Fruit fly (Drosophila melanogaster): ENCODE data around the gene Dh31.

Gene Dh31

DNA sequence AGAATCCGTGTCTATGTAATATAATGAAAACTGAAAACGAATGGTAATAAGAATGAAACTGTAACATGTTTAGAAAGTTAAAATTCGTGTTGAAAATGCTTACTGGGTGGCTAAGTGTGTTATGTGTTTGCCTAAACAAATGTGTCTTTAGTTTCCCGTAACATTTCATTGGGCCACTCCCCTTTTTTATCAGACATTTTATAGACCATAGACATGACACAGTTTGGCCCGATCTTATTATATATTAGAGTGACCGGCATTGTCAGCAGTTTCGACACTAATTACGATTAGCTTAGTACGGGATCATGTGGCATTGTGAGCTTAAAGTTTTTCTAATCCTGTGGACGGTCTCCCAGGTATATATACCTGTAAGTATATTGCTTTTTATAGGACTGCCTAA is 29.6 kb downstream of the Dh31 start, which contains the start of gene CheA29a:
TSS of gene CheA29a (plus strand) at position 301 of the 400 bp plus-strand sequence.
- TF ChIP-seq br (GFP tag; optimal IDR thresholded peaks at IDR 0.05): no peak
- no peak for TF ChIP-seq OdsH (GFP tag; optimal IDR thresholded peaks at IDR 0.05)
- TF ChIP-seq pan (optimal IDR thresholded peaks at IDR 0.05): no peak
- TF ChIP-seq rgr (GFP tag; optimal IDR thresholded peaks at IDR 0.05): no peak
- no peak for TF ChIP-seq psq (GFP tag; optimal IDR thresholded peaks at IDR 0.05)
- no peak for TF ChIP-seq tai (GFP tag; optimal IDR thresholded peaks at IDR 0.05)
- TF ChIP-seq brk (GFP tag; optimal IDR thresholded peaks at IDR 0.05): no peak
- no peak for TF ChIP-seq Myc (optimal IDR thresholded peaks at IDR 0.05)
- no peak for TF ChIP-seq Hr83 (GFP tag; optimal IDR thresholded peaks at IDR 0.05; ENCODE audit: poor library complexity, severe bottlenecking)
- no peak for TF ChIP-seq fru (GFP tag; optimal IDR thresholded peaks at IDR 0.05)
- no peak for TF ChIP-seq usp (GFP tag; optimal IDR thresholded peaks at IDR 0.05)
- no peak for TF ChIP-seq dmrt93B (GFP tag; optimal IDR thresholded peaks at IDR 0.05)
- no peak for TF ChIP-seq woc (GFP tag; optimal IDR thresholded peaks at IDR 0.05)
- no peak for TF ChIP-seq N (GFP tag; optimal IDR thresholded peaks at IDR 0.05)
- TF ChIP-seq Sp1 (GFP tag; optimal IDR thresholded peaks at IDR 0.05): no peak
- TF ChIP-seq jim (GFP tag; optimal IDR thresholded peaks at IDR 0.05): no peak

DNA sequence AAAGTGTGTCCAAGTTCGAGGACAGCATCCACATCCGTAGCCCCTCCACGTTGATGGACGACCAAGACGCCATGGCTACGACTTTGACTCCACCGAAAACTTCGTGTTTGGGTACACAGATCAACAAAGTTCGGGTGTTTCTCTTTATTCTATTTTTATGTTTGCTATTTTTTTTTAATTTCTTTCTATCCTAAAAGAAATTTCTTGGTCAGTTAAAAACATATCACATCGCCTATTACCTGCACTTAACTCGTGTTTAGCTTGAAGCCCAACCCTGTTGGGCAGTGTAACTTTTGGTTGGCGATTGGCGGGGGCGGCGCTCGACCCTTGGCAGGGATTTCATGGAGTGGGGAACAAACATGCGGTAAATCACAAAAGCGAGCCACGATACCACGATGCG is 33.2 kb downstream of the Dh31 start:
- TF ChIP-seq pan (optimal IDR thresholded peaks at IDR 0.05): no peak
- peak; percentile 83 for TF ChIP-seq br (GFP tag; optimal IDR thresholded peaks at IDR 0.05)
- peak; percentile 73 for TF ChIP-seq CG32264 (GFP tag; optimal IDR thresholded peaks at IDR 0.05)
- TF ChIP-seq Hr83 (GFP tag; optimal IDR thresholded peaks at IDR 0.05; ENCODE audit: poor library complexity, severe bottlenecking): no peak
- peak; percentile 73 for TF ChIP-seq rgr (GFP tag; optimal IDR thresholded peaks at IDR 0.05)
- no peak for TF ChIP-seq Rel (GFP tag; optimal IDR thresholded peaks at IDR 0.05)
- TF ChIP-seq Rel (tag; optimal IDR thresholded peaks at IDR 0.05): peak; percentile 8
- TF ChIP-seq lola (GFP tag; optimal IDR thresholded peaks at IDR 0.05): no peak
- peak; percentile 70 for TF ChIP-seq CG9705 (GFP tag; optimal IDR thresholded peaks at IDR 0.05)
- TF ChIP-seq Hnf4 (GFP tag; optimal IDR thresholded peaks at IDR 0.05): peak; percentile 42
- TF ChIP-seq sage (GFP tag; optimal IDR thresholded peaks at IDR 0.05): peak; percentile 32
- TF ChIP-seq Myc (optimal IDR thresholded peaks at IDR 0.05): no peak
- no peak for TF ChIP-seq Vsx2 (GFP tag; optimal IDR thresholded peaks at IDR 0.05; ENCODE audit: partially characterized antibody)
- TF ChIP-seq Dif (GFP tag; optimal IDR thresholded peaks at IDR 0.05; ENCODE audit: partially characterized antibody): no peak
- TF ChIP-seq usp (GFP tag; optimal IDR thresholded peaks at IDR 0.05): no peak
- no peak for TF ChIP-seq N (GFP tag; optimal IDR thresholded peaks at IDR 0.05)
- peak; percentile 21 for TF ChIP-seq Jra (GFP tag; optimal IDR thresholded peaks at IDR 0.05)
- no peak for TF ChIP-seq CrebA (GFP tag; optimal IDR thresholded peaks at IDR 0.05; ENCODE audit: borderline replicate concordance)
- peak; percentile 78 for TF ChIP-seq HLH106 (tag; optimal IDR thresholded peaks at IDR 0.05)
- no peak for TF ChIP-seq Dfd (GFP tag; optimal IDR thresholded peaks at IDR 0.05)
- no peak for TF ChIP-seq dl (GFP tag; optimal IDR thresholded peaks at IDR 0.05; ENCODE audit: insufficient read depth in 1 of 2, partially characterized antibody in 2 of 2)
- TF ChIP-seq dmrt93B (GFP tag; optimal IDR thresholded peaks at IDR 0.05): peak; percentile 76
- TF ChIP-seq dsf (GFP tag; optimal IDR thresholded peaks at IDR 0.05; ENCODE audit: borderline replicate concordance): no peak
- TF ChIP-seq Abd-B (GFP tag; optimal IDR thresholded peaks at IDR 0.05): no peak
- peak; percentile 73 for TF ChIP-seq psq (GFP tag; optimal IDR thresholded peaks at IDR 0.05)
- no peak for TF ChIP-seq sv (GFP tag; optimal IDR thresholded peaks at IDR 0.05)
- peak; percentile 73 for TF ChIP-seq brk (GFP tag; optimal IDR thresholded peaks at IDR 0.05)
- TF ChIP-seq fru (GFP tag; optimal IDR thresholded peaks at IDR 0.05): peak; percentile 86
- TF ChIP-seq tai (GFP tag; optimal IDR thresholded peaks at IDR 0.05): no peak
- peak; percentile 74 for TF ChIP-seq OdsH (GFP tag; optimal IDR thresholded peaks at IDR 0.05)
- no peak for TF ChIP-seq GATAd (GFP tag; optimal IDR thresholded peaks at IDR 0.05)
- TF ChIP-seq foxo (GFP tag; optimal IDR thresholded peaks at IDR 0.05): peak; percentile 36 to 76
- peak; percentile 82 for TF ChIP-seq Sp1 (GFP tag; optimal IDR thresholded peaks at IDR 0.05)
- TF ChIP-seq woc (GFP tag; optimal IDR thresholded peaks at IDR 0.05): peak; percentile 74
- peak; percentile 88 for TF ChIP-seq ey (GFP tag; optimal IDR thresholded peaks at IDR 0.05)
- TF ChIP-seq h (GFP tag; optimal IDR thresholded peaks at IDR 0.05): peak; percentile 85
- TF ChIP-seq Hr78 (GFP tag; optimal IDR thresholded peaks at IDR 0.05): no peak
- TF ChIP-seq jim (GFP tag; optimal IDR thresholded peaks at IDR 0.05): no peak
- no peak for TF ChIP-seq Mio (GFP tag; optimal IDR thresholded peaks at IDR 0.05)
